Worm (Caenorhabditis elegans): Measurements from ENCODE around the gene ser-2.

ce11 chrX:15334897-15335296 lies 32.1 kb upstream of the ser-2 start:
- TF ChIP-seq nhr-2 (tag; optimal IDR thresholded peaks at IDR 0.05) (no peak), blmp-1 (tag; optimal IDR thresholded peaks at IDR 0.05) (no peak), ceh-43 (GFP tag; optimal IDR thresholded peaks at IDR 0.05) (no peak), nhr-237 (tag; optimal IDR thresholded peaks at IDR 0.05) (no peak), mab-5 (tag; optimal IDR thresholded peaks at IDR 0.05) (no peak), ztf-11 (tag; optimal IDR thresholded peaks at IDR 0.05) (no peak), nhr-76 (tag; optimal IDR thresholded peaks at IDR 0.05) (no peak), mep-1 (tag; optimal IDR thresholded peaks at IDR 0.05) (no peak), elt-1 (tag; optimal IDR thresholded peaks at IDR 0.05; ENCODE audit: borderline replicate concordance, insufficient read depth) (no peak), pha-4 (tag; optimal IDR thresholded peaks at IDR 0.05) (no peak), unc-39 (tag; optimal IDR thresholded peaks at IDR 0.05) (no peak), nhr-12 (tag; optimal IDR thresholded peaks at IDR 0.05) (no peak), unc-120 (tag; optimal IDR thresholded peaks at IDR 0.05; ENCODE audit: poor library complexity, severe bottlenecking) (no peak)
